Fruit fly (Drosophila melanogaster) whole organism, embryonic: Measurements from ENCODE around the gene unc-119.
A peak's percentile ranks its signal among the peaks of the same experiment; 100 is the strongest.

Source experiments
- Awh ChIP-seq: fragments of 200-800 bp; sonication (Bioruptor generic); IDR thresholded peaks from 2 replicates; pipeline ENCODE4, ENCODE4 v1.3.6; 2022; ENCODE audit warnings: missing biosample characterization, missing genetic modification characterization
- BtbVII ChIP-seq: fragments of 200-800 bp; sonication (Bioruptor generic); optimal IDR thresholded peaks from 3 replicates; lab custom pipeline; 2017; ENCODE audit warnings: missing biosample characterization, mild to moderate bottlenecking, missing genetic modification characterization
- CG10462 ChIP-seq: fragments of 200-800 bp; sonication (Bioruptor generic); optimal IDR thresholded peaks from 2 replicates; lab custom pipeline; 2016; ENCODE audit warnings: missing biosample characterization, missing genetic modification characterization
- CG10959 ChIP-seq: fragments of 200-800 bp; sonication (Bioruptor generic); IDR thresholded peaks from 2 replicates; pipeline ENCODE4 v1.3.6; 2022; ENCODE audit warnings: missing biosample characterization, missing genetic modification characterization
- CG12071 ChIP-seq: fragments of 200-800 bp; sonication (Bioruptor generic); optimal IDR thresholded peaks from 3 replicates; lab custom pipeline; 2018; ENCODE audit warnings: missing biosample characterization, mild to moderate bottlenecking, missing genetic modification characterization
- CG12104 ChIP-seq: fragments of 200-800 bp; sonication (Bioruptor generic); optimal IDR thresholded peaks from 3 replicates; lab custom pipeline; 2016; ENCODE audit warnings: missing biosample characterization, missing genetic modification characterization
- CG12942 ChIP-seq: fragments of 200-800 bp; sonication (Bioruptor generic); optimal IDR thresholded peaks from 3 replicates; lab custom pipeline; 2016; ENCODE audit warnings: missing biosample characterization, missing genetic modification characterization
- CG14667 ChIP-seq: fragments of 200-800 bp; sonication (Bioruptor generic); IDR thresholded peaks from 2 replicates; pipeline ENCODE4 v1.3.6; 2022; ENCODE audit warnings: missing biosample characterization, missing genetic modification characterization
- CG17359 ChIP-seq: fragments of 200-800 bp; sonication (Bioruptor generic); optimal IDR thresholded peaks from 3 replicates; lab custom pipeline; 2018; ENCODE audit warnings: missing biosample characterization, mild to moderate bottlenecking, missing genetic modification characterization, moderate library complexity
- CG17568 ChIP-seq: fragments of 200-800 bp; sonication (Bioruptor generic); optimal IDR thresholded peaks from 2 replicates; lab custom pipeline; 2018; ENCODE audit warnings: missing biosample characterization, mild to moderate bottlenecking, missing genetic modification characterization, moderate library complexity
- CG17829 ChIP-seq: fragments of 200-800 bp; optimal IDR thresholded peaks from 2 replicates; lab custom pipeline; 2019; ENCODE audit warnings: missing biosample characterization, mild to moderate bottlenecking, missing genetic modification characterization, moderate library complexity
- CG2129 ChIP-seq: fragments of 200-800 bp; sonication (Bioruptor generic); IDR thresholded peaks from 2 replicates; pipeline ENCODE4 v1.3.6; 2022; ENCODE audit warnings: missing biosample characterization, missing genetic modification characterization; ENCODE audit not compliant: partially characterized antibody
- CG3407 ChIP-seq: fragments of 200-800 bp; sonication (Bioruptor generic); optimal IDR thresholded peaks from 2 replicates; lab custom pipeline; 2018; ENCODE audit warnings: missing biosample characterization, mild to moderate bottlenecking, missing genetic modification characterization
- CG34376 ChIP-seq: fragments of 200-800 bp; sonication (Bioruptor generic); optimal IDR thresholded peaks from 2 replicates; lab custom pipeline; 2018; ENCODE audit warnings: missing biosample characterization, mild to moderate bottlenecking, missing genetic modification characterization
- CG3838 ChIP-seq: fragments of 200-800 bp; sonication (Bioruptor generic); optimal IDR thresholded peaks from 3 replicates; lab custom pipeline; 2016; ENCODE audit warnings: missing biosample characterization, missing genetic modification characterization
- CG6175 ChIP-seq: fragments of 200-800 bp; sonication (Bioruptor generic); IDR thresholded peaks from 3 replicates; pipeline ENCODE4 v1.3.6; 2022; ENCODE audit warnings: missing biosample characterization, missing genetic modification characterization
- CG6254 ChIP-seq: fragments of 200-800 bp; sonication (Bioruptor generic); optimal IDR thresholded peaks from 3 replicates; lab custom pipeline; 2017; ENCODE audit warnings: mild to moderate bottlenecking, missing biosample characterization, missing genetic modification reagents, missing genetic modification characterization
- CG7839 ChIP-seq: fragments of 200-800 bp; sonication (Bioruptor generic); optimal IDR thresholded peaks from 3 replicates; lab custom pipeline; 2018; ENCODE audit warnings: missing biosample characterization, mild to moderate bottlenecking, missing genetic modification characterization, moderate library complexity
- CG7963 ChIP-seq: fragments of 200-800 bp; sonication (Bioruptor generic); IDR thresholded peaks from 3 replicates; pipeline ENCODE4 v1.3.6; 2022; ENCODE audit warnings: missing biosample characterization, missing genetic modification characterization; ENCODE audit not compliant: partially characterized antibody
- CG9437 ChIP-seq: fragments of 200-800 bp; sonication (Bioruptor generic); optimal IDR thresholded peaks from 2 replicates; lab custom pipeline; 2018; ENCODE audit warnings: missing biosample characterization, mild to moderate bottlenecking, missing genetic modification characterization
- Elba2 ChIP-seq: fragments of 200-800 bp; sonication (Bioruptor generic); optimal IDR thresholded peaks from 3 replicates; lab custom pipeline; 2016; ENCODE audit warnings: missing biosample characterization, missing genetic modification characterization
- HLH4C ChIP-seq: fragments of 200-800 bp; sonication (Bioruptor generic); IDR thresholded peaks from 3 replicates; pipeline ENCODE4 v1.3.6; 2022; ENCODE audit warnings: missing biosample characterization, missing genetic modification characterization; ENCODE audit not compliant: partially characterized antibody
- Hand ChIP-seq: fragments of 200-800 bp; sonication (Bioruptor generic); optimal IDR thresholded peaks from 2 replicates; lab custom pipeline; 2017; ENCODE audit warnings: mild to moderate bottlenecking, missing biosample characterization, missing genetic modification reagents, missing genetic modification characterization
- Hr39 ChIP-seq: fragments of >200 bp; optimal IDR thresholded peaks from 2 replicates; lab custom pipeline; 2017
- Hr51 ChIP-seq, 2 experiments: fragments of 200-800 bp; sonication (Bioruptor generic); optimal IDR thresholded peaks; 2 replicates in 1 of 2; 3 replicates in 1 of 2; lab custom pipeline; 2016 to 2018; ENCODE audit warnings: missing biosample characterization in 2 of 2, missing genetic modification characterization in 2 of 2, mild to moderate bottlenecking in 1 of 2, moderate library complexity in 1 of 2
- Lhr ChIP-seq: fragments of 200-800 bp; sonication (Bioruptor generic); optimal IDR thresholded peaks from 3 replicates; lab custom pipeline; 2017; ENCODE audit warnings: mild to moderate bottlenecking, missing biosample characterization, missing genetic modification reagents, missing genetic modification characterization
- Lpt ChIP-seq: fragments of >200 bp; optimal IDR thresholded peaks from 2 replicates; lab custom pipeline; 2018; ENCODE audit warnings: missing biosample characterization, missing genetic modification characterization
- NC2α ChIP-seq: fragments of 200-800 bp; sonication (Bioruptor generic); optimal IDR thresholded peaks from 2 replicates; lab custom pipeline; 2016; ENCODE audit warnings: missing biosample characterization, missing genetic modification characterization
- YL-1 ChIP-seq: fragments of 200-800 bp; sonication (Bioruptor generic); optimal IDR thresholded peaks from 3 replicates; lab custom pipeline; 2017; ENCODE audit warnings: missing biosample characterization, mild to moderate bottlenecking, missing genetic modification characterization
- bsh ChIP-seq, 2 experiments: fragments of 200-800 bp; sonication (Bioruptor generic); optimal IDR thresholded peaks; 2 replicates each; lab custom pipeline; 2017 to 2018; ENCODE audit warnings: mild to moderate bottlenecking in 2 of 2, missing biosample characterization in 2 of 2, missing genetic modification characterization in 2 of 2, moderate library complexity in 1 of 2
- cad ChIP-seq: fragments of >200 bp; optimal IDR thresholded peaks from 2 replicates; lab custom pipeline; 2017; ENCODE audit warnings: missing biosample characterization, missing genetic modification characterization
- chif ChIP-seq, 2 experiments: fragments of 200-800 bp; sonication (Bioruptor generic); optimal IDR thresholded peaks; 3 replicates each; lab custom pipeline; 2016; ENCODE audit warnings: missing biosample characterization in 2 of 2, missing genetic modification characterization in 2 of 2
- ci ChIP-seq: fragments of 200-800 bp; sonication (Bioruptor generic); IDR thresholded peaks from 3 replicates; pipeline ENCODE4 v1.3.6; 2022; ENCODE audit warnings: missing biosample characterization, missing genetic modification characterization
- da ChIP-seq: fragments of 200-800 bp; sonication (Bioruptor generic); optimal IDR thresholded peaks from 2 replicates; lab custom pipeline; 2016; ENCODE audit warnings: missing biosample characterization, missing genetic modification characterization
- danr ChIP-seq: fragments of 200-800 bp; sonication (Bioruptor generic); IDR thresholded peaks from 2 replicates; pipeline ENCODE4 v1.3.6; 2022; ENCODE audit warnings: missing biosample characterization, missing genetic modification characterization
- dm ChIP-seq: fragments of 200-800 bp; sonication (Bioruptor generic); optimal IDR thresholded peaks from 3 replicates; lab custom pipeline; 2016; ENCODE audit warnings: missing biosample characterization, missing genetic modification characterization
- dmrt99B ChIP-seq: fragments of 200-800 bp; sonication (Bioruptor generic); optimal IDR thresholded peaks from 2 replicates; lab custom pipeline; 2018; ENCODE audit warnings: missing biosample characterization, mild to moderate bottlenecking, missing genetic modification characterization, moderate library complexity
- eyg ChIP-seq: fragments of 200-800 bp; sonication (Bioruptor generic); optimal IDR thresholded peaks from 3 replicates; lab custom pipeline; 2016; ENCODE audit warnings: missing biosample characterization, missing genetic modification characterization
- grn ChIP-seq: fragments of 200-800 bp; sonication (Bioruptor generic); optimal IDR thresholded peaks from 3 replicates; lab custom pipeline; 2017; ENCODE audit warnings: missing biosample characterization, missing genetic modification characterization
- gsb-n ChIP-seq: fragments of 200-800 bp; sonication (Bioruptor generic); optimal IDR thresholded peaks from 3 replicates; lab custom pipeline; 2018; ENCODE audit warnings: missing biosample characterization, mild to moderate bottlenecking, missing genetic modification characterization
- ind ChIP-seq: fragments of 200-800 bp; sonication (Bioruptor generic); optimal IDR thresholded peaks from 3 replicates; lab custom pipeline; 2016; ENCODE audit warnings: missing biosample characterization, missing genetic modification characterization
- jumu ChIP-seq: fragments of 200-800 bp; sonication (Bioruptor generic); optimal IDR thresholded peaks from 3 replicates; lab custom pipeline; 2016; ENCODE audit warnings: missing biosample characterization, missing genetic modification characterization
- mam ChIP-seq: fragments of 200-800 bp; sonication (Bioruptor generic); optimal IDR thresholded peaks from 3 replicates; lab custom pipeline; 2016; ENCODE audit warnings: missing biosample characterization, missing genetic modification characterization
- mirr ChIP-seq: fragments of 200-800 bp; sonication (Bioruptor generic); optimal IDR thresholded peaks from 3 replicates; lab custom pipeline; 2018; ENCODE audit warnings: missing biosample characterization, mild to moderate bottlenecking, missing genetic modification characterization
- pfk ChIP-seq: fragments of 200-800 bp; sonication (Bioruptor generic); optimal IDR thresholded peaks from 2 replicates; lab custom pipeline; 2018; ENCODE audit warnings: missing biosample characterization, mild to moderate bottlenecking, missing genetic modification characterization, moderate library complexity
- psq ChIP-seq: fragments of 200-800 bp; sonication (Bioruptor generic); optimal IDR thresholded peaks from 2 replicates; lab custom pipeline; 2017; ENCODE audit warnings: missing biosample characterization, missing genetic modification characterization
- ranshi ChIP-seq: fragments of 200-800 bp; sonication (Bioruptor generic); IDR thresholded peaks from 2 replicates; pipeline ENCODE4 v1.3.6; 2022; ENCODE audit warnings: missing biosample characterization, missing genetic modification characterization
- sens ChIP-seq: fragments of 200-800 bp; sonication (Bioruptor generic); peaks from one replicate; lab custom pipeline; 2016; ENCODE audit warnings: missing biosample characterization, missing genetic modification characterization
- shn ChIP-seq: fragments of 200-800 bp; sonication (Bioruptor generic); optimal IDR thresholded peaks from 3 replicates; lab custom pipeline; 2016; ENCODE audit warnings: missing biosample characterization, missing genetic modification characterization
- slou ChIP-seq: fragments of 200-800 bp; sonication (Bioruptor generic); optimal IDR thresholded peaks from 3 replicates; lab custom pipeline; 2016; ENCODE audit warnings: missing biosample characterization, missing genetic modification characterization
- zf30C ChIP-seq: fragments of 200-800 bp; sonication (Bioruptor generic); optimal IDR thresholded peaks from 3 replicates; lab custom pipeline; 2018; ENCODE audit warnings: missing biosample characterization, mild to moderate bottlenecking, missing genetic modification characterization

Gene unc-119

DNA sequence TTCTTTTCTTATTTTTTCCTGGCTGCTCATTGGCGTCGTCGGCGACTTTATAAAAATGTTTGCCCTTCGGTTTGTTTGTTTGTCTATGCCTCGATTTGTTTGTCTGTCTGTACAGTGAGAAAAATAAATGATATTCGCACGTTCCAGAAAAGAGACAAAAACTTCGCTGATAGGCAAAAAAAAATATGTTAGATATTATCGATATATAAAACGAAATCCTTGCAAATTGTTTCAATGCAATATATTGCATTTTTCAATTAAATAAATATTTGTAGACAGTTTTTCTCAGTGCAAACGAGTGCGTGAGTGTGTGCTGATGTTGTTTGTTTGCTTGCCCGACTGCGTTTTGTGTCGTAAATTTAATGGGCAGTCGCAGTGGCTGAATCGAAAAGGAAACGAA lies 14.1 kb downstream of the unc-119 start (continued):
- TF ChIP-seq YL-1 (GFP tag; lab: Kevin White, UChicago) (no peak), BtbVII (GFP tag; lab: Kevin White, UChicago) (peak; percentile 7), sens (peak; percentile 95), CG12942 (GFP tag; lab: Kevin White, UChicago) (no peak), gsb-n (tag; lab: Kevin White, UChicago) (peak; percentile 74), Elba2 (peak; percentile 55), Awh (GFP tag; lab: Robert Waterston, UW) (0 out of 2 replicates have a peak, but pooled peaks have one; percentile 28), NC2α (GFP tag; lab: Kevin White, UChicago) (no peak), shn (GFP tag; lab: Kevin White, UChicago) (no peak), chif (GFP tag; optimal IDR thresholded peaks at IDR 0.05; lab: Kevin White, UChicago) (peak; percentile 66 to 76), Hand (no peak), CG6254 (peak; percentile 55), dmrt99B (tag; lab: Kevin White, UChicago) (peak; percentile 68), CG9437 (GFP tag; lab: Kevin White, UChicago) (peak; percentile 26), jumu (GFP tag; lab: Kevin White, UChicago) (peak; percentile 15), CG2129 (no peak), danr (GFP tag; lab: Robert Waterston, UW) (no peak), CG14667 (GFP tag; lab: Robert Waterston, UW) (no peak), grn (no peak), mam (GFP tag; lab: Kevin White, UChicago) (peak; percentile 19), CG17568 (peak; percentile 43), CG10959 (GFP tag; lab: Robert Waterston, UW) (peak; percentile 74), dm (GFP tag; lab: Kevin White, UChicago) (peak; percentile 13), eyg (GFP tag; lab: Kevin White, UChicago) (no peak), CG10462 (GFP tag; lab: Kevin White, UChicago) (peak; percentile 37), Lpt (GFP tag; lab: Kevin White, UChicago) (no peak), cad (GFP tag; lab: Kevin White, UChicago) (no peak), pfk (no peak), slou (peak; percentile 35), CG17359 (peak; percentile 68), da (GFP tag; lab: Kevin White, UChicago) (no peak), CG12104 (GFP tag; lab: Kevin White, UChicago) (peak; percentile 24), Hr51 (GFP tag; optimal IDR thresholded peaks at IDR 0.05; lab: Kevin White, UChicago) (peak; percentile 23 to 51), zf30C (peak; percentile 85), CG7963 (GFP tag; lab: Robert Waterston, UW) (no peak), CG6175 (GFP tag; lab: Robert Waterston, UW) (no peak), CG3838 (peak; percentile 16), ranshi (peak; percentile 39; the same call in 1 of the 2 replicates), bsh (GFP tag; optimal IDR thresholded peaks at IDR 0.05; lab: Kevin White, UChicago) (peak in 1 of 2 experiments; percentile 75), mirr (GFP tag; lab: Kevin White, UChicago) (no peak), HLH4C (no peak), CG7839 (tag; lab: Kevin White, UChicago) (peak; percentile 67), CG17829 (tag; lab: Kevin White, UChicago) (peak; percentile 74), CG12071 (GFP tag; lab: Kevin White, UChicago) (peak; percentile 13), Hr39 (lab: Kevin White, UChicago) (no peak), Lhr (peak; percentile 5), psq (GFP tag; lab: Kevin White, UChicago) (no peak), ind (GFP tag; lab: Kevin White, UChicago) (peak; percentile 35), CG34376 (no peak), CG3407 (GFP tag; lab: Kevin White, UChicago) (peak; percentile 45), ci (GFP tag; lab: Robert Waterston, UW) (peak; percentile 55; the same call in 2 of the 3 replicates)
